Fruit fly (Drosophila melanogaster): Measurements from ENCODE around the gene CG31211.

Gene CG31211

DNA sequence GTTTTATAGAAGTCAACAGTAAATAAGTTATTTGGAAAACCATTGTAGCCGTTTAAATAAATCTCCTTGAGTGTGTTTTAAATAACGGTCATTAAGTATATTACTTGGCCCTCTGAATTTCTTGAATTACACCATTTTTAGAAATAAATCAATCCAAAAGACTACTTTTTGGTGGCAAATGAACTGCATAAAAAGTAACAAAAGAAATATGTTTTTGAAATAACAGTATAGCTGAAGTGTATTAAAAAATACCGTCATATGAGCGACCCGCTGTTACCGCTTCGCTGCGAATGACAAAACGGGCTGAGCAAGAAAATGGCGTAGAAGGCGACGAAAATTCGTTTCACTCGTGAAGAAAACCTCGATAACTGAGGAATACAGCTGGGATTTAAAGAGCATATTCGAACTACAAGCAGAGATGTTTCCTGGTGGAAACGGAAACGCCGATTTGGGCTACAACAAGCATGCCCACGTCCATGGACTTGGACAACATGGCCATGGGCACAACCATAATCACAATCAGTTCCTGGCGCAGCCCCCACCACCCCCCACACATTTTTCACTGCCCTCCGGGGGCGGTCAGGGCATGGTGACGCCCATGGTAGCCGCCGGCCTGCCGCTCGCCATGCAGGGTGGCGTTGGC is at the start of gene CG31211:
Gene CG31211 (plus strand): TSS at position 294 of the 643 bp plus-strand sequence.
- TF ChIP-seq Dif (GFP tag; optimal IDR thresholded peaks at IDR 0.05; ENCODE audit: partially characterized antibody): no peak
- no peak for TF ChIP-seq h (GFP tag; optimal IDR thresholded peaks at IDR 0.05)
- TF ChIP-seq Hr83 (GFP tag; optimal IDR thresholded peaks at IDR 0.05; ENCODE audit: poor library complexity, severe bottlenecking): peak; percentile 50
- TF ChIP-seq ey (GFP tag; optimal IDR thresholded peaks at IDR 0.05): peak; percentile 3
- TF ChIP-seq N (GFP tag; optimal IDR thresholded peaks at IDR 0.05): no peak
- TF ChIP-seq foxo (GFP tag; optimal IDR thresholded peaks at IDR 0.05): peak in 1 of 2 experiments; percentile 32
- TF ChIP-seq Vsx2 (GFP tag; optimal IDR thresholded peaks at IDR 0.05; ENCODE audit: partially characterized antibody): no peak
- TF ChIP-seq Sp1 (GFP tag; optimal IDR thresholded peaks at IDR 0.05): no peak
- TF ChIP-seq OdsH (GFP tag; optimal IDR thresholded peaks at IDR 0.05): no peak
- no peak for TF ChIP-seq CG9705 (GFP tag; optimal IDR thresholded peaks at IDR 0.05)
- TF ChIP-seq GATAd (GFP tag; optimal IDR thresholded peaks at IDR 0.05): no peak
- no peak for TF ChIP-seq Abd-B (GFP tag; optimal IDR thresholded peaks at IDR 0.05)
- TF ChIP-seq sv (GFP tag; optimal IDR thresholded peaks at IDR 0.05): no peak
- TF ChIP-seq CrebA (GFP tag; optimal IDR thresholded peaks at IDR 0.05; ENCODE audit: borderline replicate concordance): no peak
- TF ChIP-seq woc (GFP tag; optimal IDR thresholded peaks at IDR 0.05): no peak
- no peak for TF ChIP-seq pan (optimal IDR thresholded peaks at IDR 0.05)
- no peak for TF ChIP-seq lola (GFP tag; optimal IDR thresholded peaks at IDR 0.05)
- TF ChIP-seq brk (GFP tag; optimal IDR thresholded peaks at IDR 0.05): no peak
- no peak for TF ChIP-seq fru (GFP tag; optimal IDR thresholded peaks at IDR 0.05)
- TF ChIP-seq sage (GFP tag; optimal IDR thresholded peaks at IDR 0.05): no peak
- no peak for TF ChIP-seq Hr78 (GFP tag; optimal IDR thresholded peaks at IDR 0.05)
- no peak for TF ChIP-seq dsf (GFP tag; optimal IDR thresholded peaks at IDR 0.05; ENCODE audit: borderline replicate concordance)
- no peak for TF ChIP-seq Mio (GFP tag; optimal IDR thresholded peaks at IDR 0.05)
- no peak for TF ChIP-seq dmrt93B (GFP tag; optimal IDR thresholded peaks at IDR 0.05)
- TF ChIP-seq CG32264 (GFP tag; optimal IDR thresholded peaks at IDR 0.05): no peak
- peak; percentile 13 for TF ChIP-seq HLH106 (tag; optimal IDR thresholded peaks at IDR 0.05)
- TF ChIP-seq Rel (GFP tag; optimal IDR thresholded peaks at IDR 0.05): no peak
- TF ChIP-seq Rel (tag; optimal IDR thresholded peaks at IDR 0.05): no peak
- peak; percentile 57 for TF ChIP-seq rgr (GFP tag; optimal IDR thresholded peaks at IDR 0.05)

- TF ChIP-seq dmrt93B (GFP tag; optimal IDR thresholded peaks at IDR 0.05): no peak
- peak; percentile 46 for TF ChIP-seq OdsH (GFP tag; optimal IDR thresholded peaks at IDR 0.05)
- peak; percentile 49 for TF ChIP-seq h (GFP tag; optimal IDR thresholded peaks at IDR 0.05)
- TF ChIP-seq HLH106 (tag; optimal IDR thresholded peaks at IDR 0.05): peak; percentile 19
- TF ChIP-seq woc (GFP tag; optimal IDR thresholded peaks at IDR 0.05): peak; percentile 29
- peak; percentile 26 for TF ChIP-seq psq (GFP tag; optimal IDR thresholded peaks at IDR 0.05)
- peak; percentile 28 for TF ChIP-seq Hnf4 (GFP tag; optimal IDR thresholded peaks at IDR 0.05)
- peak; percentile 59 for TF ChIP-seq fru (GFP tag; optimal IDR thresholded peaks at IDR 0.05)
- TF ChIP-seq ey (GFP tag; optimal IDR thresholded peaks at IDR 0.05): peak; percentile 51
- no peak for TF ChIP-seq dl (GFP tag; optimal IDR thresholded peaks at IDR 0.05; ENCODE audit: insufficient read depth in 1 of 2, partially characterized antibody in 2 of 2)
- TF ChIP-seq Abd-B (GFP tag; optimal IDR thresholded peaks at IDR 0.05): no peak
Observed at dm6 chr3R:11902893-11903292, 46.6 kb upstream of the CG31211 start.

dm6 chr3R:11920605-11921004 is 28.9 kb upstream of the CG31211 start:
- TF ChIP-seq pan (optimal IDR thresholded peaks at IDR 0.05) (no peak), Dfd (GFP tag; optimal IDR thresholded peaks at IDR 0.05) (no peak), OdsH (GFP tag; optimal IDR thresholded peaks at IDR 0.05) (peak; percentile 24), psq (GFP tag; optimal IDR thresholded peaks at IDR 0.05) (peak; percentile 39), Hnf4 (GFP tag; optimal IDR thresholded peaks at IDR 0.05) (peak; percentile 37), br (GFP tag; optimal IDR thresholded peaks at IDR 0.05) (no peak), ey (GFP tag; optimal IDR thresholded peaks at IDR 0.05) (peak; percentile 58), Hr78 (GFP tag; optimal IDR thresholded peaks at IDR 0.05) (no peak), GATAd (GFP tag; optimal IDR thresholded peaks at IDR 0.05) (no peak), Hr83 (GFP tag; optimal IDR thresholded peaks at IDR 0.05; ENCODE audit: poor library complexity, severe bottlenecking) (no peak), N (GFP tag; optimal IDR thresholded peaks at IDR 0.05) (no peak), Abd-B (GFP tag; optimal IDR thresholded peaks at IDR 0.05) (no peak), HLH106 (tag; optimal IDR thresholded peaks at IDR 0.05) (peak; percentile 44), Sp1 (GFP tag; optimal IDR thresholded peaks at IDR 0.05) (peak; percentile 39), fru (GFP tag; optimal IDR thresholded peaks at IDR 0.05) (peak; percentile 66), Vsx2 (GFP tag; optimal IDR thresholded peaks at IDR 0.05; ENCODE audit: partially characterized antibody) (no peak), foxo (GFP tag; optimal IDR thresholded peaks at IDR 0.05) (peak in 1 of 2 experiments; percentile 67), Jra (GFP tag; optimal IDR thresholded peaks at IDR 0.05) (no peak), Dif (GFP tag; optimal IDR thresholded peaks at IDR 0.05; ENCODE audit: partially characterized antibody) (no peak), woc (GFP tag; optimal IDR thresholded peaks at IDR 0.05) (peak; percentile 24), CG32264 (GFP tag; optimal IDR thresholded peaks at IDR 0.05) (peak; percentile 18), rgr (GFP tag; optimal IDR thresholded peaks at IDR 0.05) (peak; percentile 59), h (GFP tag; optimal IDR thresholded peaks at IDR 0.05) (peak; percentile 59), lola (GFP tag; optimal IDR thresholded peaks at IDR 0.05) (no peak)

All from whole organism, wandering third instar larva.